Fruit fly (Drosophila melanogaster) S2 (cell line): ENCODE results near the gene CG33985.

Experiments
- CG8478 ChIP-seq: fragments of >200 bp; optimal IDR thresholded peaks from 2 replicates; lab custom pipeline; 2018
- CTCF ChIP-seq, 2 experiments: fragments of >200 bp; optimal IDR thresholded peaks; 2 replicates each; lab custom pipeline; 2018

DNA sequence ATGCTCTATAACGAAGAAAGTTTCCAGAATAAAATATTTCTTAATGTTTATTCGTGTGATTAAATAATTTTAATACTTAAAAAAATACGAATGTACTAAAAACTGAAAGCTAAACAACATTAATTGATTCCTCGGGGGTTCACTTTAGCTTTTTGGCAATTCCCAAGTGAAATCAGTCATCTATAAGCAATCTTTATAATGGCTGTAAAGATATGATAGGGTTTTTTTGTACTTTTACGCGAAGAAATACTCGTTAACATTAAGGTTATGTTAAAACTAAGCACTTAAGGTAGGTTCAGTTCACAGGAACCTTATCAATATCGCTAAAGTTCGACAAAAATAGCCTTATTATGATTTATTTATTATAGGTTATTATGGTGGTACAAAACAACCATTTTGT, 6.7 kb downstream of the CG33985 start:
- TF ChIP-seq CG8478 (lab: Kevin White, UChicago) (no peak), CTCF (optimal IDR thresholded peaks at IDR 0.05; lab: Kevin White, UChicago) (no peak)
